Worm (Caenorhabditis elegans) whole organism, late embryonic: ENCODE measurements around the gene clec-25.

Experiments
- F13H6.1 ChIP-seq: sonication (generic microtip); optimal IDR thresholded peaks from 2 replicates; lab custom pipeline; 2016; ENCODE audit warnings: missing genetic modification characterization, missing compliant biosample characterization
- K02D7.2 ChIP-seq: sonication (generic microtip); optimal IDR thresholded peaks from 2 replicates; lab custom pipeline; 2017; ENCODE audit warnings: mild to moderate bottlenecking, missing genetic modification characterization, missing compliant biosample characterization
- K09A11.1 ChIP-seq: sonication (generic microtip); optimal IDR thresholded peaks from 2 replicates; lab custom pipeline; 2017; ENCODE audit warnings: antibody characterized with exemption, mild to moderate bottlenecking, missing genetic modification characterization, missing compliant biosample characterization; ENCODE audit not compliant: insufficient read depth
- ama-1 ChIP-seq: fragments of 150-350 bp; optimal IDR thresholded peaks from 2 replicates; lab custom pipeline; 2014
- ceh-22 ChIP-seq: sonication (generic microtip); optimal IDR thresholded peaks from 2 replicates; lab custom pipeline; 2017; ENCODE audit warnings: missing biosample characterization, missing genetic modification characterization
- ceh-24 ChIP-seq: sonication (generic microtip); optimal IDR thresholded peaks from 2 replicates; lab custom pipeline; 2016; ENCODE audit warnings: mild to moderate bottlenecking, missing genetic modification characterization, missing compliant biosample characterization
- ceh-30 ChIP-seq: fragments of 150-350 bp; optimal IDR thresholded peaks from 2 replicates; lab custom pipeline; 2014; ENCODE audit warnings: missing biosample characterization, missing genetic modification characterization
- ceh-31 ChIP-seq: sonication (generic microtip); optimal IDR thresholded peaks from 2 replicates; lab custom pipeline; 2016; ENCODE audit warnings: missing genetic modification characterization, missing compliant biosample characterization
- ceh-34 ChIP-seq: sonication (generic microtip); optimal IDR thresholded peaks from 2 replicates; lab custom pipeline; 2016; ENCODE audit warnings: mild to moderate bottlenecking, missing genetic modification characterization, missing compliant biosample characterization
- ceh-45 ChIP-seq: fragments of 200-800 bp; sonication (Bioruptor generic); IDR thresholded peaks from 2 replicates; pipeline ENCODE4 v1.3.6; 2022; ENCODE audit warnings: missing genetic modification reagents, missing genetic modification characterization, missing compliant biosample characterization
- ceh-9 ChIP-seq: sonication (generic microtip); optimal IDR thresholded peaks from 2 replicates; lab custom pipeline; 2016; ENCODE audit warnings: mild to moderate bottlenecking, missing genetic modification characterization, inconsistent platforms, missing compliant biosample characterization
- dve-1 ChIP-seq: sonication (generic microtip); optimal IDR thresholded peaks from 2 replicates; lab custom pipeline; 2017; ENCODE audit warnings: antibody characterized with exemption, mild to moderate bottlenecking, missing genetic modification characterization, missing compliant biosample characterization
- elt-4 ChIP-seq: sonication (generic microtip); optimal IDR thresholded peaks from 2 replicates; lab custom pipeline; 2016; ENCODE audit warnings: missing genetic modification characterization, missing compliant biosample characterization
- ets-4 ChIP-seq: sonication (generic microtip); optimal IDR thresholded peaks from 2 replicates; lab custom pipeline; 2016; ENCODE audit warnings: missing genetic modification characterization, missing compliant biosample characterization
- fax-1 ChIP-seq: sonication (generic microtip); optimal IDR thresholded peaks from 2 replicates; lab custom pipeline; 2016; ENCODE audit warnings: missing genotype, missing genetic modification characterization, missing compliant biosample characterization
- gmeb-2 ChIP-seq: sonication (generic microtip); optimal IDR thresholded peaks from 2 replicates; lab custom pipeline; 2016; ENCODE audit warnings: missing genetic modification characterization, inconsistent platforms, missing compliant biosample characterization
- hlh-13 ChIP-seq: fragments of 200-800 bp; sonication (Bioruptor generic); optimal IDR thresholded peaks from 2 replicates; lab custom pipeline; 2018; ENCODE audit warnings: mild to moderate bottlenecking, missing genetic modification characterization, missing compliant biosample characterization
- hlh-30 ChIP-seq: sonication (generic microtip); optimal IDR thresholded peaks from 2 replicates; lab custom pipeline; 2017; ENCODE audit warnings: antibody characterized with exemption, missing genetic modification characterization, missing compliant biosample characterization; ENCODE audit not compliant: insufficient read depth
- hlh-8 ChIP-seq: sonication (generic microtip); optimal IDR thresholded peaks from 2 replicates; lab custom pipeline; 2016; ENCODE audit warnings: missing genotype, missing genetic modification characterization, missing compliant biosample characterization
- madf-2 ChIP-seq: sonication (generic microtip); optimal IDR thresholded peaks from 2 replicates; lab custom pipeline; 2017; ENCODE audit warnings: missing genetic modification characterization, missing compliant biosample characterization
- mec-3 ChIP-seq: sonication (generic microtip); optimal IDR thresholded peaks from 2 replicates; lab custom pipeline; 2016; ENCODE audit warnings: borderline replicate concordance, missing genetic modification characterization, missing compliant biosample characterization
- nhr-11 ChIP-seq: fragments of 150-350 bp; optimal IDR thresholded peaks from 2 replicates; lab custom pipeline; 2014; ENCODE audit warnings: missing biosample characterization, missing genetic modification characterization
- nhr-232 ChIP-seq: sonication (generic microtip); optimal IDR thresholded peaks from 2 replicates; lab custom pipeline; 2016; ENCODE audit warnings: missing genetic modification characterization, missing compliant biosample characterization
- pag-3 ChIP-seq: sonication (generic microtip); optimal IDR thresholded peaks from 2 replicates; lab custom pipeline; 2016; ENCODE audit warnings: missing compliant biosample characterization, missing genetic modification characterization, borderline replicate concordance
- pat-9 ChIP-seq: fragments of 200-800 bp; sonication (Bioruptor generic); optimal IDR thresholded peaks from 2 replicates; lab custom pipeline; 2018; ENCODE audit warnings: mild to moderate bottlenecking, missing genetic modification characterization, moderate library complexity, missing compliant biosample characterization
- pha-2 ChIP-seq: sonication (generic microtip); optimal IDR thresholded peaks from 2 replicates; lab custom pipeline; 2017; ENCODE audit warnings: mild to moderate bottlenecking, missing genetic modification characterization, missing compliant biosample characterization
- pha-4 ChIP-seq: fragments of 150-350 bp; optimal IDR thresholded peaks from 2 replicates; lab custom pipeline; 2018; ENCODE audit warnings: missing biosample characterization, missing genetic modification reagents, missing genetic modification characterization
- pros-1 ChIP-seq: fragments of 150-350 bp; optimal IDR thresholded peaks from 2 replicates; lab custom pipeline; 2014; ENCODE audit warnings: missing biosample characterization, missing genetic modification reagents, missing genetic modification characterization
- rnt-1 ChIP-seq: sonication (generic microtip); optimal IDR thresholded peaks from 2 replicates; lab custom pipeline; 2016; ENCODE audit warnings: missing genetic modification characterization, missing compliant biosample characterization
- tbx-7 ChIP-seq: sonication (generic microtip); optimal IDR thresholded peaks from 2 replicates; lab custom pipeline; 2016; ENCODE audit warnings: missing genotype, missing genetic modification characterization, missing compliant biosample characterization
- unc-42 ChIP-seq: sonication (generic microtip); optimal IDR thresholded peaks from 2 replicates; lab custom pipeline; 2016; ENCODE audit warnings: missing genotype, missing genetic modification characterization, missing compliant biosample characterization
- ztf-16 ChIP-seq: sonication (generic microtip); optimal IDR thresholded peaks from 2 replicates; lab custom pipeline; 2017; ENCODE audit warnings: missing genetic modification characterization, missing compliant biosample characterization

The clec-25 gene

ce11 chrV:16857977-16858479 lies 15.0 kb downstream of the clec-25 start, which contains the start of the genes clec-31 and clec-22:
Gene clec-31 (minus strand): TSS chrV:16858077.
Gene clec-22 (plus strand): TSS chrV:16858429.
- TF ChIP-seq fax-1 (no peak), pha-4 (tag; lab: Kevin White, UChicago) (no peak), dve-1 (tag; lab: Kevin White, UChicago) (no peak), gmeb-2 (no peak), hlh-13 (GFP tag; lab: Kevin White, UChicago) (no peak)

- TF ChIP-seq K09A11.1 (tag; lab: Kevin White, UChicago) (no peak), pha-2 (no peak), fax-1 (no peak), nhr-232 (no peak), pros-1 (tag; lab: Kevin White, UChicago) (no peak), ztf-16 (no peak), ceh-24 (tag; lab: Kevin White, UChicago) (no peak), K02D7.2 (no peak), hlh-30 (tag; lab: Kevin White, UChicago) (no peak), pha-4 (tag; lab: Kevin White, UChicago) (no peak), ceh-45 (GFP tag; lab: Robert Waterston, UW) (no peak), F13H6.1 (tag; lab: Kevin White, UChicago) (no peak), madf-2 (tag; lab: Kevin White, UChicago) (no peak)
Observed at ce11 chrV:16861719-16862118, 18.7 kb downstream of the clec-25 start, which contains the start of the genes clec-32 and clec-24. Gene clec-32 (minus strand): TSS chrV:16861819. Gene clec-24 (plus strand): TSS chrV:16862012.

- TF ChIP-seq rnt-1 (tag; lab: Kevin White, UChicago) = no peak
- TF ChIP-seq ceh-31 (tag; lab: Kevin White, UChicago) = no peak
- no peak for TF ChIP-seq pag-3
- no peak for TF ChIP-seq madf-2 (tag; lab: Kevin White, UChicago)
- TF ChIP-seq tbx-7 = no peak
- TF ChIP-seq mec-3 (tag; lab: Kevin White, UChicago) = no peak
- TF ChIP-seq ceh-30 = no peak
- TF ChIP-seq ceh-22 (tag; lab: Kevin White, UChicago) = no peak
- TF ChIP-seq nhr-11 = no peak
- no peak for TF ChIP-seq dve-1 (tag; lab: Kevin White, UChicago)
- no peak for TF ChIP-seq pros-1 (tag; lab: Kevin White, UChicago)
Observed at ce11 chrV:16865404-16865803, 22.4 kb downstream of the clec-25 start, which contains the start of gene clec-28. Gene clec-28 (plus strand): TSS chrV:16865704.

ce11 chrV:16869740-16870139 lies 26.7 kb downstream of the clec-25 start, which contains the start of gene clec-33:
Gene clec-33 (minus strand): TSS chrV:16869840.
- no peak for TF ChIP-seq pha-4 (tag; lab: Kevin White, UChicago)
- TF ChIP-seq K09A11.1 (tag; lab: Kevin White, UChicago) = no peak
- no peak for TF ChIP-seq unc-42
- TF ChIP-seq elt-4 (tag; lab: Kevin White, UChicago) = no peak
- no peak for TF ChIP-seq pros-1 (tag; lab: Kevin White, UChicago)

ce11 chrV:16871387-16871786 lies 28.3 kb downstream of the clec-25 start, which contains the start of gene thn-4:
Gene thn-4 (minus strand): TSS chrV:16871487.
- TF ChIP-seq hlh-8 (tag; lab: Kevin White, UChicago) (no peak), ama-1 (lab: Kevin White, UChicago) (no peak), ceh-9 (no peak), pat-9 (tag; lab: Kevin White, UChicago) (no peak), dve-1 (tag; lab: Kevin White, UChicago) (no peak), ceh-45 (GFP tag; lab: Robert Waterston, UW) (no peak), ceh-34 (tag; lab: Kevin White, UChicago) (no peak), hlh-30 (tag; lab: Kevin White, UChicago) (no peak)

- TF ChIP-seq ets-4 (tag; lab: Kevin White, UChicago) = no peak
Observed at ce11 chrV:16873642-16874041, 30.6 kb downstream of the clec-25 start, which contains the start of gene srw-23. Gene srw-23 (plus strand): TSS chrV:16873942.
